Worm (Caenorhabditis elegans): Measurements from ENCODE around the gene K08E7.8.

Gene K08E7.8

ce11 chrIV:12618877-12619276, 33.0 kb upstream of the K08E7.8 start:
- TF ChIP-seq hmg-1.2 (GFP tag; IDR thresholded peaks at IDR 0.05) (peak; percentile 38; the same call in 1 of the 2 replicates), ztf-26 (tag; optimal IDR thresholded peaks at IDR 0.05) (no peak)

- TF ChIP-seq efl-1 (GFP tag; optimal IDR thresholded peaks at IDR 0.05) (peak; percentile 74), xnd-1 (tag; optimal IDR thresholded peaks at IDR 0.05) (peak; percentile 62), madf-6 (GFP tag; IDR thresholded peaks at IDR 0.05) (peak; percentile 84), C06A6.2 (GFP tag; conservative IDR thresholded peaks at IDR 0.05) (no peak)
Observed at ce11 chrIV:12617934-12618333, 32.1 kb upstream of the K08E7.8 start.

ce11 chrIV:12616943-12617689, 31.2 kb upstream of the K08E7.8 start:
- TF ChIP-seq F57C9.4 (tag; optimal IDR thresholded peaks at IDR 0.05) (no peak), pbrm-1 (GFP tag; IDR thresholded peaks at IDR 0.05) (no peak), zfh-2 (GFP tag; conservative IDR thresholded peaks at IDR 0.05) (peak; percentile 72), nfyb-1 (GFP tag; IDR thresholded peaks at IDR 0.05) (peak; percentile 69; the same call in 1 of the 2 replicates)

ce11 chrIV:12615122-12615745, 29.4 kb upstream of the K08E7.8 start:
- TF ChIP-seq tlf-1 (GFP tag; optimal IDR thresholded peaks at IDR 0.05) = no peak
- no peak for TF ChIP-seq atf-7 (tag; optimal IDR thresholded peaks at IDR 0.05)
- TF ChIP-seq nhr-120 (GFP tag; IDR thresholded peaks at IDR 0.05) = no peak
- TF ChIP-seq hmg-1.2 (GFP tag; IDR thresholded peaks at IDR 0.05) = no peak
- TF ChIP-seq him-1 (tag; optimal IDR thresholded peaks at IDR 0.05) = no peak
- TF ChIP-seq mcd-1 (GFP tag; IDR thresholded peaks at IDR 0.05) = 0 out of 2 replicates have a peak, but pooled peaks have one; percentile 17
- no peak for TF ChIP-seq egl-18 (GFP tag; IDR thresholded peaks at IDR 0.05)
- 0 out of 2 replicates have a peak, but pooled peaks have one; percentile 35 for TF ChIP-seq zfh-2 (GFP tag; conservative IDR thresholded peaks at IDR 0.05)
- TF ChIP-seq nfya-2 (GFP tag; IDR thresholded peaks at IDR 0.05) = no peak

- TF ChIP-seq nhr-179 (tag; optimal IDR thresholded peaks at IDR 0.05) = no peak
- TF ChIP-seq zfh-2 (GFP tag; conservative IDR thresholded peaks at IDR 0.05) = no peak
- TF ChIP-seq hsf-1 (GFP tag; IDR thresholded peaks at IDR 0.05) = no peak
- no peak for TF ChIP-seq dox-1 (GFP tag; IDR thresholded peaks at IDR 0.05)
- TF ChIP-seq rec-8 (tag; optimal IDR thresholded peaks at IDR 0.05) = no peak
- no peak for TF ChIP-seq B0261.1 (tag; optimal IDR thresholded peaks at IDR 0.05)
Observed at ce11 chrIV:12614624-12615023, 28.8 kb upstream of the K08E7.8 start, which contains the start of gene efa-6. TSS of gene efa-6 (minus strand) at chrIV:12614724.

ce11 chrIV:12605401-12605800, 19.5 kb upstream of the K08E7.8 start, which contains the start of gene Y55D9A.2:
TSS of gene Y55D9A.2 (minus strand) at chrIV:12605431.
- no peak for TF ChIP-seq egl-44 (GFP tag; IDR thresholded peaks at IDR 0.05)
- TF ChIP-seq F33H1.4 (GFP tag; IDR thresholded peaks at IDR 0.05) = 0 out of 2 replicates have a peak, but pooled peaks have one; percentile 6
- no peak for TF ChIP-seq attf-5 (GFP tag; optimal IDR thresholded peaks at IDR 0.05)
- TF ChIP-seq F23B12.7 (tag; optimal IDR thresholded peaks at IDR 0.05; ENCODE audit: insufficient read depth) = peak; percentile 11
- TF ChIP-seq B0336.3 (GFP tag; IDR thresholded peaks at IDR 0.05) = peak; percentile 21; the same call in 1 of the 2 replicates
- no peak for TF ChIP-seq fkh-3 (tag; optimal IDR thresholded peaks at IDR 0.05)
- 0 out of 2 replicates have a peak, but pooled peaks have one; percentile 38 for TF ChIP-seq Y53G8AR.9 (GFP tag; conservative IDR thresholded peaks at IDR 0.05)
- peak; percentile 40 for TF ChIP-seq F49E8.2 (tag; optimal IDR thresholded peaks at IDR 0.05; ENCODE audit: insufficient read depth)
- no peak for TF ChIP-seq hmg-1.2 (GFP tag; IDR thresholded peaks at IDR 0.05)
- no peak for TF ChIP-seq snpc-1.1 (tag; optimal IDR thresholded peaks at IDR 0.05; ENCODE audit: insufficient read depth)
- no peak for TF ChIP-seq bed-1 (GFP tag; IDR thresholded peaks at IDR 0.05)
- TF ChIP-seq snpc-4 (GFP tag; optimal IDR thresholded peaks at IDR 0.05) = no peak
- TF ChIP-seq snpc-4 (tag; optimal IDR thresholded peaks at IDR 0.05) = peak in 1 of 4 experiments; percentile 50
- no peak for TF ChIP-seq rpc-1 (optimal IDR thresholded peaks at IDR 0.05)
- no peak for TF ChIP-seq rpc-1 (tag; optimal IDR thresholded peaks at IDR 0.05)
- no peak for TF ChIP-seq die-1 (tag; optimal IDR thresholded peaks at IDR 0.05)
- peak; percentile 22 for TF ChIP-seq lsl-1 (GFP tag; optimal IDR thresholded peaks at IDR 0.05)
- TF ChIP-seq mcd-1 (GFP tag; IDR thresholded peaks at IDR 0.05) = peak; percentile 82

Measured in whole organism, young adult.